Worm (Caenorhabditis elegans) whole organism, midembryonic: ENCODE data around the gene F09E10.5.

Experiments used
- cog-1 ChIP-seq: sonication (generic microtip); optimal IDR thresholded peaks from 2 replicates; lab custom pipeline; 2016; ENCODE audit warnings: missing genetic modification characterization, missing compliant biosample characterization
- flt-1 ChIP-seq: fragments of 200-800 bp; sonication (Bioruptor generic); IDR thresholded peaks from 2 replicates; pipeline ENCODE4 v1.3.6; 2022; ENCODE audit warnings: missing genetic modification characterization, missing compliant biosample characterization

DNA sequence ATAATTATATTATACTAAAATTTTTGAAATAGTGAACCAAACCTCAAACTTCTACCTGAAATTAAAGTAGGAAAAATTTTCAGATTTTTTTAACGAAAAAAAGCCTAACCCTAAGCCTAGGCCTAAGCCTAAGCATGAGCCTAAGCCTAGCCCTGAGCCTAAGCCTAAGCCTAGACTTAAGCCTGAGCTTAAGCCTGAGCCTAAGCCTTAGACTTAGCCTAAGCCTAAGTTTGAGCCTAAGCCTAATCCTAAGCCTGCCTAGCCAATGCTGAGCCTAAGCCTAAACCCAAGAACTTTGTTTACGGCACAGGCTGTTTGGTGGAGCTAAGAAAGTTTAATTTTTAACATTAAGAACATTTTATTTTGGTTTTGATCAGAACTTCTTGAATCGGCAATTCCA is 1.8 kb upstream of the F09E10.5 start:
- TF ChIP-seq flt-1 (GFP tag; lab: Robert Waterston, UW) = no peak
- TF ChIP-seq cog-1 (tag; lab: Kevin White, UChicago) = no peak
